Fruit fly (Drosophila melanogaster): ENCODE results near the gene CG44815.
A peak's percentile ranks its signal among the peaks of the same experiment; 100 is the strongest.

Gene CG44815

DNA sequence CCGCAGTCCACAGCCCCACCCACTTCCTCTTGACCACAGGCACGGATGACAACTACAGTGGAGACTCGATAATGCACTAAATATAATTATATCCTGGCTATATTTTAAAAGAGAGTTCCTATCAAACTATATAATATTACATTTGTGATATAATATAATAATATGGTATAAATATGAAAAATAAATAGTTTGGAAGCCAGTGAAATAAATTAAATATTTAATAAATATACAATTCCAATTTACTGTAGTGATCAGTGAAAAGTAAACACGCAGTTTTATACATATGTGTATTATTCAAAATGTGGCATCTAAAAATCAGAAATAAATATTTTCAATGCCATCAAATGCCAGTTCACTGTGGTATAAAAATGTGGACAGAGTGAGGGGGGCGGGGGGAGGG lies 10.4 kb upstream of the CG44815 start (continued):
- TF ChIP-seq B-H2 (GFP tag; optimal IDR thresholded peaks at IDR 0.05) (no peak), dati (GFP tag; IDR thresholded peaks at IDR 0.05) (no peak), Blimp-1 (GFP tag; optimal IDR thresholded peaks at IDR 0.05) (peak; percentile 6), CG34224 (GFP tag; IDR thresholded peaks at IDR 0.05; ENCODE audit: partially characterized antibody) (no peak), bab2 (GFP tag; optimal IDR thresholded peaks at IDR 0.05) (no peak), phol (tag; optimal IDR thresholded peaks at IDR 0.05) (peak; percentile 16), CG6683 (GFP tag; optimal IDR thresholded peaks at IDR 0.05) (no peak), CG1024 (GFP tag; IDR thresholded peaks at IDR 0.05) (no peak), crp (GFP tag; optimal IDR thresholded peaks at IDR 0.05) (no peak), Hr78 (GFP tag; optimal IDR thresholded peaks at IDR 0.05) (no peak), stwl (tag; optimal IDR thresholded peaks at IDR 0.05) (no peak), CG1529 (GFP tag; optimal IDR thresholded peaks at IDR 0.05) (no peak), CG14965 (GFP tag; optimal IDR thresholded peaks at IDR 0.05; ENCODE audit: borderline replicate concordance) (no peak), CG3281 (GFP tag; optimal IDR thresholded peaks at IDR 0.05) (no peak), gem (tag; optimal IDR thresholded peaks at IDR 0.05) (peak; percentile 44), CG3065 (GFP tag; optimal IDR thresholded peaks at IDR 0.05) (no peak), CG10274 (GFP tag; optimal IDR thresholded peaks at IDR 0.05) (no peak), dmrt99B (tag; optimal IDR thresholded peaks at IDR 0.05) (peak; percentile 25), CG34376 (GFP tag; optimal IDR thresholded peaks at IDR 0.05) (no peak), CG12659 (GFP tag; optimal IDR thresholded peaks at IDR 0.05) (no peak), ro (GFP tag; IDR thresholded peaks at IDR 0.05) (no peak), CG31388 (GFP tag; optimal IDR thresholded peaks at IDR 0.05) (no peak), CG15479 (GFP tag; optimal IDR thresholded peaks at IDR 0.05) (no peak), sob (GFP tag; IDR thresholded peaks at IDR 0.05) (no peak), sqz (GFP tag; optimal IDR thresholded peaks at IDR 0.05) (no peak), CG16815 (GFP tag; optimal IDR thresholded peaks at IDR 0.05) (no peak), run (tag; optimal IDR thresholded peaks at IDR 0.05) (no peak), CG17361 (GFP tag; IDR thresholded peaks at IDR 0.05) (peak; percentile 33; the same call in 1 of the 3 replicates), CG2116 (GFP tag; optimal IDR thresholded peaks at IDR 0.05) (no peak), CG30403 (GFP tag; optimal IDR thresholded peaks at IDR 0.05) (no peak), Sox102F (GFP tag; optimal IDR thresholded peaks at IDR 0.05) (peak; percentile 46), CG2678 (tag; optimal IDR thresholded peaks at IDR 0.05) (peak; percentile 44), bowl (GFP tag; IDR thresholded peaks at IDR 0.05) (no peak), BtbVII (GFP tag; optimal IDR thresholded peaks at IDR 0.05) (no peak), grau (tag; optimal IDR thresholded peaks at IDR 0.05) (peak; percentile 69), CG11456 (GFP tag; IDR thresholded peaks at IDR 0.05) (no peak), CoRest (tag; optimal IDR thresholded peaks at IDR 0.05) (peak; percentile 4), CG32767 (GFP tag; IDR thresholded peaks at IDR 0.05) (no peak), Usf (GFP tag; optimal IDR thresholded peaks at IDR 0.05) (no peak), YL-1 (GFP tag; optimal IDR thresholded peaks at IDR 0.05) (no peak), cad (GFP tag; optimal IDR thresholded peaks at IDR 0.05) (no peak), lola (GFP tag; optimal IDR thresholded peaks at IDR 0.05) (no peak), chinmo (GFP tag; IDR thresholded peaks at IDR 0.05; ENCODE audit: partially characterized antibody) (no peak), sens-2 (GFP tag; IDR thresholded peaks at IDR 0.05) (no peak), CG2712 (tag; optimal IDR thresholded peaks at IDR 0.05) (peak; percentile 6), CG1647 (GFP tag; optimal IDR thresholded peaks at IDR 0.05) (no peak), Fer1 (GFP tag; optimal IDR thresholded peaks at IDR 0.05) (no peak), Spps (tag; optimal IDR thresholded peaks at IDR 0.05) (no peak), CG12236 (GFP tag; optimal IDR thresholded peaks at IDR 0.05) (no peak), CG15269 (tag; optimal IDR thresholded peaks at IDR 0.05) (peak; percentile 17)
